Worm (Caenorhabditis elegans): ENCODE measurements around the gene clec-163.

ce11 chrIII:10757540-10757939 is 36.6 kb upstream of the clec-163 start, which contains the start of gene rnf-113:
- TF ChIP-seq unc-130 (GFP tag; optimal IDR thresholded peaks at IDR 0.05): no peak
- no peak for TF ChIP-seq ZK337.2 (GFP tag; IDR thresholded peaks at IDR 0.05)
